Fruit fly (Drosophila melanogaster): ENCODE results near the gene bchs.

DNA sequence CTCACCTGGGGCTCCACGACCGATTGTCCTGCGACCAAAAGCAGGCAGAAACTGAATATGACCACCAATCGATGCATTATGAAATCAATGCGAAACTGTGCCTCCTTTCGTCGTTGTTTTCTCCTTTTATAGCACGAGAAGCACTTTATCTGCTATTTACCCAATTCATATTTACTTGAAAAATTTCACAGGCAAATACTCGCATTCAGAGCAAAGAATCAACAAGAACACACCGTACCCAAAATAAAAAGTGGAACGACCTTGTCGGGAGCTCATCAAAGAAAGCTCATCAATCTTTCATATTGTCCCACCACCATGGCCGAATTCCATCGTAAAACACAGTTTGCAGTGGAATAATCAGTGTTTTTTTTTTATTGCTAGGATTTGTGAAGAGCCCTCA, 2.4 kb upstream of the bchs start, which contains the start of gene CG9021:
- TF ChIP-seq CG13204 (GFP tag; optimal IDR thresholded peaks at IDR 0.05): no peak
- no peak for TF ChIP-seq Pif1B (GFP tag; optimal IDR thresholded peaks at IDR 0.05)
- TF ChIP-seq Snoo (tag; optimal IDR thresholded peaks at IDR 0.05): peak; percentile 27
- TF ChIP-seq EcR (GFP tag; optimal IDR thresholded peaks at IDR 0.05): no peak
- no peak for TF ChIP-seq CG15710 (tag; optimal IDR thresholded peaks at IDR 0.05)
- no peak for TF ChIP-seq fd96Ca (GFP tag; IDR thresholded peaks at IDR 0.05)
